Worm (Caenorhabditis elegans) whole organism, L3 larva: ENCODE data around the gene cyp-35A1.

Experiments used
- R02D3.7 ChIP-seq: fragments of 150-350 bp; optimal IDR thresholded peaks from 2 replicates; lab custom pipeline; 2014; ENCODE audit warnings: missing biosample characterization, missing genetic modification characterization
- aly-2 ChIP-seq: fragments of 150-350 bp; optimal IDR thresholded peaks from 2 replicates; lab custom pipeline; 2014; ENCODE audit warnings: missing biosample characterization, missing genetic modification characterization
- ama-1 ChIP-seq: fragments of 150-350 bp; optimal IDR thresholded peaks from 2 replicates; lab custom pipeline; 2018
- ceh-16 ChIP-seq: sonication (generic microtip); optimal IDR thresholded peaks from 2 replicates; lab custom pipeline; 2017; ENCODE audit warnings: missing biosample characterization, missing genetic modification characterization
- egl-27 ChIP-seq: sonication (generic microtip); optimal IDR thresholded peaks from 4 replicates; lab custom pipeline; 2017; ENCODE audit warnings: missing biosample characterization, missing genetic modification reagents, missing genetic modification characterization
- egl-5 ChIP-seq: fragments of 150-350 bp; optimal IDR thresholded peaks from 2 replicates; lab custom pipeline; 2017; ENCODE audit warnings: missing biosample characterization, missing genetic modification reagents, missing genetic modification characterization, inconsistent platforms
- elt-2 ChIP-seq: sonication (generic microtip); optimal IDR thresholded peaks from 2 replicates; lab custom pipeline; 2016; ENCODE audit warnings: missing genetic modification reagents, mild to moderate bottlenecking, missing genetic modification characterization, missing compliant biosample characterization
- elt-3 ChIP-seq, 3 experiments: fragments of 150-350 bp in 1 of 3; sonication (generic microtip) in 2 of 3; optimal IDR thresholded peaks; 2 replicates in 2 of 3; 4 replicates in 1 of 3; lab custom pipeline; 2014 to 2017; ENCODE audit warnings: missing biosample characterization in 3 of 3, missing genetic modification characterization in 3 of 3
- fkh-10 ChIP-seq: sonication (generic microtip); optimal IDR thresholded peaks from 2 replicates; lab custom pipeline; 2017; ENCODE audit warnings: missing biosample characterization, missing genetic modification reagents, missing genetic modification characterization
- fos-1 ChIP-seq: fragments of 150-350 bp; optimal IDR thresholded peaks from 2 replicates; lab custom pipeline; 2014; ENCODE audit warnings: missing biosample characterization, missing genetic modification characterization
- hmg-11 ChIP-seq: sonication (generic microtip); optimal IDR thresholded peaks from 2 replicates; lab custom pipeline; 2016; ENCODE audit warnings: missing genetic modification characterization, missing compliant biosample characterization
- lin-15B ChIP-seq: fragments of 150-350 bp; optimal IDR thresholded peaks from 2 replicates; lab custom pipeline; 2014; ENCODE audit warnings: missing biosample characterization, missing genetic modification characterization
- lin-39 ChIP-seq: fragments of 150-350 bp; optimal IDR thresholded peaks from 2 replicates; lab custom pipeline; 2018; ENCODE audit warnings: missing biosample characterization, missing genetic modification reagents, missing genetic modification characterization
- lsy-12 ChIP-seq: sonication (generic microtip); optimal IDR thresholded peaks from 2 replicates; lab custom pipeline; 2016; ENCODE audit warnings: mild to moderate bottlenecking, missing genetic modification characterization, missing compliant biosample characterization
- mml-1 ChIP-seq: fragments of 150-350 bp; sonication (generic microtip); optimal IDR thresholded peaks from 3 replicates; lab custom pipeline; 2014; ENCODE audit warnings: missing biosample characterization, missing genetic modification characterization
- nhr-12 ChIP-seq: fragments of 150-350 bp; optimal IDR thresholded peaks from 2 replicates; lab custom pipeline; 2014; ENCODE audit warnings: missing biosample characterization, missing genetic modification characterization
- nhr-237 ChIP-seq: fragments of 150-350 bp; optimal IDR thresholded peaks from 2 replicates; lab custom pipeline; 2014; ENCODE audit warnings: missing biosample characterization, missing genetic modification characterization
- nhr-25 ChIP-seq: sonication (generic microtip); optimal IDR thresholded peaks from 2 replicates; lab custom pipeline; 2017; ENCODE audit warnings: missing biosample characterization, missing genetic modification characterization
- nhr-28 ChIP-seq: fragments of 150-350 bp; optimal IDR thresholded peaks from 2 replicates; lab custom pipeline; 2014; ENCODE audit warnings: missing biosample characterization, missing genetic modification characterization
- nhr-67 ChIP-seq: fragments of 150-350 bp; optimal IDR thresholded peaks from 2 replicates; lab custom pipeline; 2014; ENCODE audit warnings: missing biosample characterization, missing genetic modification characterization
- nhr-76 ChIP-seq: fragments of 150-350 bp; sonication (generic microtip); optimal IDR thresholded peaks from 5 replicates; lab custom pipeline; 2014; ENCODE audit warnings: missing biosample characterization, missing genetic modification characterization
- pha-4 ChIP-seq: fragments of 150-350 bp; optimal IDR thresholded peaks from 2 replicates; lab custom pipeline; 2014; ENCODE audit warnings: missing biosample characterization, missing genetic modification reagents, missing genetic modification characterization
- pqm-1 ChIP-seq: fragments of 150-350 bp; optimal IDR thresholded peaks from 2 replicates; lab custom pipeline; 2017; ENCODE audit warnings: missing biosample characterization, missing genetic modification characterization, inconsistent platforms
- skn-1 ChIP-seq: fragments of 150-350 bp; optimal IDR thresholded peaks from 2 replicates; lab custom pipeline; 2014; ENCODE audit warnings: missing biosample characterization, missing genetic modification characterization
- snpc-4 ChIP-seq: fragments of 150-350 bp; optimal IDR thresholded peaks from 2 replicates; lab custom pipeline; 2014; ENCODE audit warnings: missing biosample characterization, missing genetic modification characterization
- tbx-2 ChIP-seq: sonication (generic microtip); optimal IDR thresholded peaks from 2 replicates; lab custom pipeline; 2016; ENCODE audit warnings: mild to moderate bottlenecking, missing genetic modification characterization, missing compliant biosample characterization
- zag-1 ChIP-seq: fragments of 150-350 bp; optimal IDR thresholded peaks from 2 replicates; lab custom pipeline; 2014; ENCODE audit warnings: missing biosample characterization, missing genetic modification characterization

cyp-35A1 gene

DNA sequence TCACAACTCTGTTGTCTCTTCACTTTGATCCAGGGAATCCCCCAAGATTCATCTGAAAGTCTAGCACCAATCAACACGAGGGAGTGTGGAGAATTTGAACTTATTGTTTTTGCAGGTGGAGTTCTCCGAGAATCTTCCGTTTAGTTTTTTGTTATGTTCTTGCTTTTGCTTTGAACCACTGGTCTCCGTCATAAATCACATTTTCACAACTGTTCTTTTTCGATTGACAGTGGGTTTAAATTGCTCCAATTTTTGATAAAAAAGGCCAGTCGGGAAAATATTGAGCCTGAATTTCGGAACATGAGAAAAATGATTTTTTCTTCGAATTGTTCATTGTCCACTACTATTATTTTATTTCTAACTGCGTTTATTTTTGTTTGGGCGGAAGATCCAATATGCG, 39.7 kb downstream of the cyp-35A1 start, which contains the start of gene F10G2.10:
Gene F10G2.10 (plus strand): TSS at position 301 of the 400 bp plus-strand sequence.
- TF ChIP-seq lin-15B (tag; lab: Kevin White, UChicago) (no peak), egl-27 (tag; lab: Kevin White, UChicago) (no peak)

DNA sequence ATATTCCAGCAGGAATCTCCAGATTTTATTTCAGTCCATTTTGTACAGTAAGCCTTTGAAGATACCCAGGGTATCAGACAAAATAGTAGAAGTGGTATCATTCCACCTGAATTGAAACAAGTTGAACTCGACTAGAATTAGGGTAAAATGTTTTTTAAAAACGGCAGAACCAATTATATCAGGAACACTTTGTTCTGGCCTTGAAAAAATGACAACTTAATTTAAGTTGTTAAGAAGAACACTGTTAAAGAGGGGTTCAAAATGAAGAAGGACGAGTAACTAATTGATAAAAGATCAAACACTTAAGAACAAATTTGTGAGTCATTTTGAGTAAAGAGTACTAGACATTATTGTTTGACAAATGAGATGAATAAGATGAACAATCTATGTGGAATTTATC, 40.7 kb downstream of the cyp-35A1 start, which contains the start of gene lmd-4:
Gene lmd-4 (minus strand): TSS at position 101 of the 400 bp plus-strand sequence.
- TF ChIP-seq pqm-1 (tag; lab: Kevin White, UChicago): no peak
- TF ChIP-seq zag-1 (tag; lab: Kevin White, UChicago): no peak
- TF ChIP-seq nhr-12 (tag; lab: Kevin White, UChicago): no peak
- no peak for TF ChIP-seq hmg-11
- no peak for TF ChIP-seq lsy-12
- no peak for TF ChIP-seq nhr-67 (tag; lab: Kevin White, UChicago)
- TF ChIP-seq lin-15B (tag; lab: Kevin White, UChicago): no peak
- TF ChIP-seq snpc-4: no peak
- TF ChIP-seq nhr-237 (tag; lab: Kevin White, UChicago): no peak
- TF ChIP-seq elt-2: no peak
- TF ChIP-seq elt-3 (tag; optimal IDR thresholded peaks at IDR 0.05; lab: Kevin White, UChicago): no peak
- TF ChIP-seq nhr-76: no peak
- TF ChIP-seq fkh-10 (GFP tag; lab: Kevin White, UChicago): no peak
- no peak for TF ChIP-seq fos-1 (tag; lab: Kevin White, UChicago)
- TF ChIP-seq nhr-28 (tag; lab: Kevin White, UChicago): no peak
- no peak for TF ChIP-seq aly-2 (tag; lab: Kevin White, UChicago)
- no peak for TF ChIP-seq pha-4 (tag; lab: Kevin White, UChicago)
- TF ChIP-seq nhr-25 (tag; lab: Kevin White, UChicago): no peak
- no peak for TF ChIP-seq skn-1 (tag; lab: Kevin White, UChicago)
- TF ChIP-seq ceh-16 (tag; lab: Kevin White, UChicago): no peak
- TF ChIP-seq, all 47 proteins: peak for 0

DNA sequence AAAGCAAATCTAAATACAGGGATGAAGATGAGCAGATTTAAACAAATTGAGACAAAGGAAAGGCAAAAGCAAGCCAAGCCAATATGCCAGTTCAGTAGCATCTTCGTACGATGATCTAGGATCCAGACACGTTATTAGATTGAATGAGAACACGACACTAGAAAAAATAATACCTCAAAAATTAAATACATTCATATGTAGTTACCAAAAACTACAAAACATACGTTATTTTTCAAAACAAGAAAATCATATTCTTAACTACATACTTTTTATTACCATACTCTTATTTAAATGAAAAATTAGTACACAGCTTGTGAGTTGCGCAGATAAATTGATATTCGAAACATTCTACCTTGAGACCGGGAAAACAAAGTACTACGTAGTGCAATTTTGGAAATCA, 48.3 kb downstream of the cyp-35A1 start, which contains the start of gene srx-6:
Gene srx-6 (minus strand): TSS at position 101 of the 400 bp plus-strand sequence.
- TF ChIP-seq lin-39 (tag; lab: Kevin White, UChicago) (no peak), tbx-2 (no peak), ceh-16 (tag; lab: Kevin White, UChicago) (no peak), nhr-67 (tag; lab: Kevin White, UChicago) (no peak), R02D3.7 (tag; lab: Kevin White, UChicago) (no peak), ama-1 (lab: Kevin White, UChicago) (no peak), egl-5 (tag; lab: Kevin White, UChicago) (no peak), nhr-12 (tag; lab: Kevin White, UChicago) (no peak), mml-1 (tag; lab: Kevin White, UChicago) (no peak)
